Worm (Caenorhabditis elegans) whole organism, L4 larva: ENCODE results near the gene fbxc-21.

ENCODE experiments used
- ceh-20 ChIP-seq: fragments of 200-800 bp; sonication (Bioruptor generic); IDR thresholded peaks from 2 replicates; pipeline ENCODE4 v1.3.6; 2022; ENCODE audit warnings: missing genetic modification reagents, missing genetic modification characterization, missing compliant biosample characterization
- egl-43 ChIP-seq: fragments of 200-800 bp; sonication (Bioruptor generic); IDR thresholded peaks from 2 replicates; pipeline ENCODE4 v1.3.6; 2022; ENCODE audit warnings: missing genetic modification reagents, missing genetic modification characterization, missing compliant biosample characterization
- jun-1 ChIP-seq: fragments of 150-350 bp; optimal IDR thresholded peaks from 2 replicates; lab custom pipeline; 2014; ENCODE audit warnings: missing biosample characterization, missing genetic modification reagents, missing genetic modification characterization
- mdl-1 ChIP-seq, 2 experiments: fragments of 150-350 bp in 1 of 2; sonication (generic microtip) in 1 of 2; optimal IDR thresholded peaks; 2 replicates each; lab custom pipeline; 2014 to 2017; ENCODE audit warnings: missing biosample characterization in 2 of 2, missing genetic modification characterization in 2 of 2

- TF ChIP-seq ceh-20 (no peak), jun-1 (no peak), egl-43 (GFP tag; lab: Robert Waterston, UW) (no peak), mdl-1 (tag; optimal IDR thresholded peaks at IDR 0.05; lab: Kevin White, UChicago) (no peak)
Measured at ce11 chrII:1653397-1653796, 39.3 kb downstream of the fbxc-21 start, which contains the start of gene fbxb-15.
